Worm (Caenorhabditis elegans): ENCODE results near the gene alh-3.

The alh-3 gene

ce11 chrIV:11025941-11026340 lies 3.5 kb downstream of the alh-3 start:
- TF ChIP-seq sptf-2 (GFP tag; optimal IDR thresholded peaks at IDR 0.05) (peak; percentile 97), madf-10 (tag; optimal IDR thresholded peaks at IDR 0.05) (peak; percentile 73), snpc-3.4 (tag; optimal IDR thresholded peaks at IDR 0.05) (peak; percentile 86), die-1 (tag; optimal IDR thresholded peaks at IDR 0.05) (peak; percentile 97), lin-54 (GFP tag; optimal IDR thresholded peaks at IDR 0.05) (peak; percentile 77), ceh-91 (GFP tag; IDR thresholded peaks at IDR 0.05) (peak; percentile 47), hsf-1 (GFP tag; IDR thresholded peaks at IDR 0.05) (peak; percentile 80; the same call in 1 of the 2 replicates), tlf-1 (GFP tag; optimal IDR thresholded peaks at IDR 0.05) (peak; percentile 70), F55B11.4 (tag; optimal IDR thresholded peaks at IDR 0.05; ENCODE audit: borderline replicate concordance, insufficient read depth) (no peak), ceh-40 (GFP tag; IDR thresholded peaks at IDR 0.05) (peak; percentile 92; the same call in 1 of the 2 replicates), F23B12.7 (tag; optimal IDR thresholded peaks at IDR 0.05; ENCODE audit: insufficient read depth) (peak; percentile 49), ceh-79 (tag; optimal IDR thresholded peaks at IDR 0.05) (peak; percentile 93), lin-35 (GFP tag; optimal IDR thresholded peaks at IDR 0.05) (no peak), ztf-26 (tag; optimal IDR thresholded peaks at IDR 0.05) (peak; percentile 63), lsl-1 (GFP tag; optimal IDR thresholded peaks at IDR 0.05) (peak; percentile 68), nhr-179 (tag; optimal IDR thresholded peaks at IDR 0.05) (peak; percentile 51), B0261.1 (tag; optimal IDR thresholded peaks at IDR 0.05) (peak; percentile 89), fkh-3 (tag; optimal IDR thresholded peaks at IDR 0.05) (peak; percentile 96), nhr-27 (tag; optimal IDR thresholded peaks at IDR 0.05) (peak; percentile 84), lir-1 (GFP tag; conservative IDR thresholded peaks at IDR 0.05) (peak; percentile 63; the same call in 1 of the 2 replicates), madf-6 (GFP tag; IDR thresholded peaks at IDR 0.05) (peak; percentile 80), rcor-1 (GFP tag; IDR thresholded peaks at IDR 0.05) (peak; percentile 79), egrh-3 (GFP tag; IDR thresholded peaks at IDR 0.05) (peak; percentile 53), ccch-3 (GFP tag; optimal IDR thresholded peaks at IDR 0.05) (no peak), sea-2 (GFP tag; IDR thresholded peaks at IDR 0.05) (peak; percentile 79; the same call in 1 of the 2 replicates), Y56A3A.18 (GFP tag; IDR thresholded peaks at IDR 0.05) (0 out of 2 replicates have a peak, but pooled peaks have one; percentile 43), F52B5.7 (tag; optimal IDR thresholded peaks at IDR 0.05) (peak; percentile 98), Y95B8A.8 (GFP tag; IDR thresholded peaks at IDR 0.05) (no peak; the same call in 1 of the 2 replicates), let-526 (GFP tag; IDR thresholded peaks at IDR 0.05) (peak; percentile 85), tbx-9 (tag; optimal IDR thresholded peaks at IDR 0.05; ENCODE audit: borderline replicate concordance) (peak; percentile 88), attf-3 (GFP tag; conservative IDR thresholded peaks at IDR 0.05) (peak; percentile 68), dox-1 (GFP tag; IDR thresholded peaks at IDR 0.05) (peak; percentile 93), rpc-1 (optimal IDR thresholded peaks at IDR 0.05) (peak; percentile 80), rpc-1 (tag; optimal IDR thresholded peaks at IDR 0.05) (peak; percentile 99), ets-4 (GFP tag; optimal IDR thresholded peaks at IDR 0.05) (peak; percentile 62), T07F8.4 (tag; optimal IDR thresholded peaks at IDR 0.05) (peak; percentile 88), nhr-90 (tag; optimal IDR thresholded peaks at IDR 0.05) (peak; percentile 97), nhr-80 (tag; optimal IDR thresholded peaks at IDR 0.05) (peak; percentile 25), ztf-18 (tag; optimal IDR thresholded peaks at IDR 0.05) (peak; percentile 82), cebp-2 (GFP tag; IDR thresholded peaks at IDR 0.05) (peak; percentile 64; the same call in 1 of the 2 replicates), mes-4 (tag; optimal IDR thresholded peaks at IDR 0.05) (peak; percentile 92), K11D2.4 (GFP tag; IDR thresholded peaks at IDR 0.05) (0 out of 2 replicates have a peak, but pooled peaks have one; percentile 51), madf-8 (GFP tag; conservative IDR thresholded peaks at IDR 0.05) (peak; percentile 55; the same call in 1 of the 2 replicates), lin-40 (tag; optimal IDR thresholded peaks at IDR 0.05) (no peak), hmg-1.2 (GFP tag; IDR thresholded peaks at IDR 0.05) (peak; percentile 74), chd-7 (tag; optimal IDR thresholded peaks at IDR 0.05) (peak; percentile 96), zfh-2 (GFP tag; conservative IDR thresholded peaks at IDR 0.05) (no peak; the same call in 1 of the 2 replicates), unc-62 (GFP tag; optimal IDR thresholded peaks at IDR 0.05) (no peak), F37B4.10 (GFP tag; IDR thresholded peaks at IDR 0.05) (peak; percentile 98)

Measured in whole organism, young adult.